Fruit fly (Drosophila melanogaster) S2 (cell line): ENCODE results near the gene Scr.

Experiments used
- CG8478 ChIP-seq: fragments of >200 bp; optimal IDR thresholded peaks from 2 replicates; lab custom pipeline; 2018
- CTCF ChIP-seq, 2 experiments: fragments of >200 bp; optimal IDR thresholded peaks; 2 replicates each; lab custom pipeline; 2018

DNA sequence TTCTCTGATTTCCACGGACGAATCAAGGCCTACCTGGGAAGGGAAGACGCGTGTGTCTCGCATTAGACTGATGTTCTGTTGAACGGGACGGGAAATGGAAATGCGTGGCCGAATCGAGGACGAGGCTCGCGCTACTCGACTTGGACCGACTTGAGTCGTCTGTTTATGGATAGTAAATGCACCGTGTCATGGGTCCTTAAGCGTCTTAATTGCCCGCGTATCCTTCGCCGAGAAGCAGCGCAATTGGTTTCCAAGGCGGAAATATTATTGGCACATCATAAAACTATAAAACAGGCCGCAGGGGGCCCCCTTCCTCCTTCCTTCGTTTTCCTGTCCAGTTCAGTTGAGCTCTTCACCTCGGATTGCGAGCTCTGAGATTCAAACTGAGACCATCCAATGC is 9.2 kb upstream of the Scr start:
- TF ChIP-seq CTCF (optimal IDR thresholded peaks at IDR 0.05; lab: Kevin White, UChicago): no peak
- no peak for TF ChIP-seq CG8478 (lab: Kevin White, UChicago)
